Fruit fly (Drosophila melanogaster) whole organism, adult: ENCODE results near the gene rasp.

ENCODE experiments used
- CG11617 ChIP-seq: fragments of 200-800 bp; sonication (Bioruptor generic); optimal IDR thresholded peaks from 2 replicates; lab custom pipeline; 2017; ENCODE audit warnings: mild to moderate bottlenecking, missing biosample characterization, missing genetic modification reagents, missing genetic modification characterization
- CG12768 ChIP-seq: fragments of 200-800 bp; sonication (Bioruptor generic); optimal IDR thresholded peaks from 2 replicates; lab custom pipeline; 2017; ENCODE audit warnings: missing biosample characterization, missing genetic modification characterization, mild to moderate bottlenecking, moderate library complexity, missing genetic modification reagents
- CG14711 ChIP-seq: fragments of 200-800 bp; sonication (Bioruptor generic); optimal IDR thresholded peaks from 2 replicates; lab custom pipeline; 2018; ENCODE audit warnings: missing biosample characterization, mild to moderate bottlenecking, missing genetic modification characterization, moderate library complexity
- CG1620 ChIP-seq: fragments of 200-800 bp; sonication (Bioruptor generic); optimal IDR thresholded peaks from 2 replicates; lab custom pipeline; 2016; ENCODE audit warnings: missing biosample characterization, missing genetic modification characterization
- CG33017 ChIP-seq: fragments of 200-800 bp; sonication (Bioruptor generic); optimal IDR thresholded peaks from 2 replicates; lab custom pipeline; 2018; ENCODE audit warnings: missing biosample characterization, mild to moderate bottlenecking, missing genetic modification characterization, moderate library complexity
- CG5204 ChIP-seq: fragments of 200-800 bp; sonication (Bioruptor generic); optimal IDR thresholded peaks from 2 replicates; lab custom pipeline; 2016; ENCODE audit warnings: missing biosample characterization, missing genetic modification characterization
- CG7045 ChIP-seq: fragments of 200-800 bp; sonication (Bioruptor generic); optimal IDR thresholded peaks from 2 replicates; lab custom pipeline; 2017; ENCODE audit warnings: missing biosample characterization, mild to moderate bottlenecking, missing genetic modification characterization
- CG7101 ChIP-seq: fragments of 200-800 bp; sonication (Bioruptor generic); optimal IDR thresholded peaks from 2 replicates; lab custom pipeline; 2018; ENCODE audit warnings: missing biosample characterization, mild to moderate bottlenecking, missing genetic modification characterization, moderate library complexity
- Clk ChIP-seq: fragments of 200-800 bp; sonication (Bioruptor generic); optimal IDR thresholded peaks from 2 replicates; lab custom pipeline; 2017; ENCODE audit warnings: missing biosample characterization, missing genetic modification characterization
- Crg-1 ChIP-seq: fragments of 200-800 bp; sonication (Bioruptor generic); optimal IDR thresholded peaks from 2 replicates; lab custom pipeline; 2016; ENCODE audit warnings: missing biosample characterization, missing genetic modification characterization
- Hr96 ChIP-seq: fragments of 200-800 bp; sonication (Bioruptor generic); optimal IDR thresholded peaks from 2 replicates; lab custom pipeline; 2016; ENCODE audit warnings: missing biosample characterization, missing genetic modification characterization
- Mnt ChIP-seq: fragments of 200-800 bp; sonication (Bioruptor generic); optimal IDR thresholded peaks from 2 replicates; lab custom pipeline; 2016; ENCODE audit warnings: missing biosample characterization, mild to moderate bottlenecking, missing genetic modification characterization
- bab1 ChIP-seq: fragments of 200-800 bp; sonication (Bioruptor generic); optimal IDR thresholded peaks from 3 replicates; lab custom pipeline; 2019; ENCODE audit warnings: missing biosample characterization, mild to moderate bottlenecking, missing genetic modification characterization, moderate library complexity
- cic ChIP-seq: fragments of 200-800 bp; sonication (Bioruptor generic); optimal IDR thresholded peaks from 2 replicates; lab custom pipeline; 2017; ENCODE audit warnings: missing biosample characterization, mild to moderate bottlenecking, missing genetic modification characterization, moderate library complexity
- cnc ChIP-seq, 2 experiments: fragments of >200 bp; optimal IDR thresholded peaks; 2 replicates each; lab custom pipeline; 2017
- kay ChIP-seq: fragments of 200-800 bp; sonication (Bioruptor generic); peaks from one replicate; lab custom pipeline; 2016; ENCODE audit warnings: missing biosample characterization, missing genetic modification characterization, borderline replicate concordance
- ovo ChIP-seq: fragments of 200-800 bp; sonication (Bioruptor generic); optimal IDR thresholded peaks from 2 replicates; lab custom pipeline; 2016; ENCODE audit warnings: missing biosample characterization, missing genetic modification characterization
- pad ChIP-seq: fragments of 200-800 bp; sonication (Bioruptor generic); optimal IDR thresholded peaks from 3 replicates; lab custom pipeline; 2017; ENCODE audit warnings: missing biosample characterization, missing genetic modification characterization, mild to moderate bottlenecking, moderate library complexity, missing genetic modification reagents
- tj ChIP-seq: fragments of 200-800 bp; sonication (Bioruptor generic); optimal IDR thresholded peaks from 3 replicates; lab custom pipeline; 2017; ENCODE audit warnings: missing biosample characterization, mild to moderate bottlenecking, missing genetic modification characterization, moderate library complexity
- toe ChIP-seq: fragments of 200-800 bp; sonication (Bioruptor generic); optimal IDR thresholded peaks from 2 replicates; lab custom pipeline; 2016; ENCODE audit warnings: missing biosample characterization, missing genetic modification characterization

Gene rasp

DNA sequence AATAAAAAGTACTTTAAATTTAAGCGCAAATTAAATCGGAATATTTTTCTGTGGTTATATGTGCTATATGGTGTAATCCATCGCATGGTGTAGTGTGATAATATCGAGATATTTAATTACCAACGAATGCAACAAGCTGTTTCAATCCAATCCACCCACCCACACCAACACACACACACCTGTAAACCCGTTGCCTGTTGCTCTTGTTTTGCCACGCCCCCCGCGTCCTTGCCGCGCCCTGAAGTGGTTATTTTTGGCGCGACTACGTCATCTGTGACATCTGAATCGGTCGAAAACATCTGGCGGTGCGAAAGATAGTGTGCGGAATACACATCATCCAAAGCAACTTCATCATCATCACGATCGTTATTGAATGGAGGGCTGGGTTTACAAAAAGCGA lies 3.4 kb downstream of the rasp start:
- TF ChIP-seq CG11617 (peak; percentile 1), Crg-1 (GFP tag; lab: Kevin White, UChicago) (no peak)

DNA sequence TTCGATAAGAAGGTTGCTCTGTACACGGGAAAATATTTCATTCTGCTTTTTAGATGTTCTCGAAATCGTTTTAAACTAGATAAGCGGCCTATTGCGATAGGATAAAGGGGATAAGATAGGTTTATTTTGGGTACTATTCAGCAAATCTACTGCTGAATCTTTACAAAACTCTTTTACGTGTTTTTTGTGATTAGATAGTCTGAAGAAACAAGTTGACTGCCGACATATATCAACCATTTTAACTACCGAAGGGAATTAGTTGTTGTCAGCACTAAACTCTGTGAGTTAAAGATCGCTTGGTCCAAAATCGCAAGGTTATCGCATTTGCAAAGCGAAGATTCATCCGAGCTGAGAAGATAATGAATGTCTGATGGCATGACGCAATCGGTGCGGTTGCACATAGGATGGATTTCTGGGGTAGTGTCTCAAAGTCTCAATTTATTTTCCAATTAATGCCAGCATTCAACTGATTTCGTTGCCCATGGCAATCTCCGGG lies 4.3 kb downstream of the rasp start, which contains the start of gene Asciz:
Asciz (minus strand) TSS at position 51 of the 496 bp plus-strand sequence.
- no peak for TF ChIP-seq bab1 (GFP tag; lab: Kevin White, UChicago)
- TF ChIP-seq Clk (GFP tag; lab: Kevin White, UChicago) = no peak
- peak; percentile 14 for TF ChIP-seq CG12768 (GFP tag; lab: Kevin White, UChicago)
- TF ChIP-seq ovo = no peak
- no peak for TF ChIP-seq CG7045

DNA sequence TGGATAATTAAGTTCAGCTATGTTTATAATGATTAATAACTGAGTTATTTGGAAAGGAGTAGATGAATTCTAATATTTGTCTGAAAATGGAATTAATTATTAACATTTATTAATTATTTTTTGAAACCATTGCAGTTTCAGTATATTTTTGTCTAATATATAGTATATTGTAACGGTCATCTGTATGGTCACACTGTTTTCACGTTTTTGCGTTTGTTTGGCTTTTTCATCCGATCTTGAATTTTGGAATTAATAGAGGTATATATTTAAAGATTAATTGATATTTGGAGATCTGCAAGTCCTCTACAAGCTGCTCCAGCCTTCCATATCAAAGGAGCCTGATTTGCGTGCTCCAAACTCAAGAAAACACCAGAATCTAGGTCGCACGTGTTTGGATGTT lies 7.1 kb downstream of the rasp start, which contains the start of the genes CG32278 and CG32281:
CG32278 (plus strand) TSS at position 180 of the 400 bp plus-strand sequence.
CG32281 (plus strand) TSS at position 269 of the 400 bp plus-strand sequence.
- no peak for TF ChIP-seq CG7101
- TF ChIP-seq Mnt (GFP tag; lab: Kevin White, UChicago) = peak; percentile 28

DNA sequence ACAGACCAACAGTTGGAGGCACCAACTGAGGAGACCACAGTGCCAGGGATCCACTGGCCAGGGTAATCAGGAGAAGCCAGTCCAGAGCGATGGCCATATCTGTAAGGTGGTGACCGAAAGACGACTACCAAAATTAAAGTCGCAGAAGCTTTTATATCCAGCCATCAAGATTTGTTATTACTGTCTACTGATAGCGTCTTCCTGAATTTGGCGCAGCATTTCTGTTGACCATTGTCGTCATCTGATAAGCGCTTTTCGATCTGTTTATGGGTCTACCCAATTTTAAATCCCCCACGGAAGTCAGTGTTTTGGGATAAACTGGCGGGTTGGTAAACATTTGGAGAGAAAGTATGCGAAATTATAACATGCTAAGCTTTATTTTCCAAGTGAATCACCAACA lies 10.5 kb downstream of the rasp start, which contains the start of gene CG14963:
CG14963 (minus strand) TSS at position 101 of the 400 bp plus-strand sequence.
- TF ChIP-seq Clk (GFP tag; lab: Kevin White, UChicago) (no peak), tj (no peak), CG5204 (GFP tag; lab: Kevin White, UChicago) (no peak), Hr96 (GFP tag; lab: Kevin White, UChicago) (no peak), kay (GFP tag; lab: Kevin White, UChicago) (no peak), CG7101 (no peak), CG1620 (GFP tag; lab: Kevin White, UChicago) (no peak), CG12768 (GFP tag; lab: Kevin White, UChicago) (no peak), Crg-1 (GFP tag; lab: Kevin White, UChicago) (no peak), cic (GFP tag; lab: Kevin White, UChicago) (no peak), CG14711 (no peak), Mnt (GFP tag; lab: Kevin White, UChicago) (no peak), CG11617 (no peak), CG7045 (no peak), CG33017 (tag; lab: Kevin White, UChicago) (no peak), bab1 (GFP tag; lab: Kevin White, UChicago) (no peak), toe (GFP tag; lab: Kevin White, UChicago) (no peak)

DNA sequence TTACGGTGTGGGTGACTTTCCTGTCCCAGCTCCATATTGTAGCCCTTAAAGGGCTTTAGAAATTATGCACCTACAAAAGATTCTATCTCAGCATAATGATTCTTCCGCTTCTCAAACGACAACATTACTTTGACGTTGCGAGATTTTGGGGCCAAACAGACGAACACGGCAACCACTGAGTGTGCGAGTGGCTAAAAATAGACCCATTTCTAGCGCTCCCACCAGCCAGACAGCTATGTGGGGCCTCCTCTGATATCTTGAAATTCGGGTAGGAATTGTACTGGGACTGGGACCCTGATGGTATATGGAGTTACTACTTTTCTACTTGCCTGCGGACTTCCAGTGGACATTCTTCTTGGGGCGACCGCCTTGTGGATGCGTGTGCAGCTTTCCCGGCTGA lies 15.9 kb downstream of the rasp start:
- TF ChIP-seq bab1 (GFP tag; lab: Kevin White, UChicago) (no peak), Mnt (GFP tag; lab: Kevin White, UChicago) (no peak), CG7101 (no peak), pad (GFP tag; lab: Kevin White, UChicago) (no peak), CG1620 (GFP tag; lab: Kevin White, UChicago) (no peak), CG7045 (no peak), CG11617 (no peak), toe (GFP tag; lab: Kevin White, UChicago) (no peak), CG33017 (tag; lab: Kevin White, UChicago) (no peak)

DNA sequence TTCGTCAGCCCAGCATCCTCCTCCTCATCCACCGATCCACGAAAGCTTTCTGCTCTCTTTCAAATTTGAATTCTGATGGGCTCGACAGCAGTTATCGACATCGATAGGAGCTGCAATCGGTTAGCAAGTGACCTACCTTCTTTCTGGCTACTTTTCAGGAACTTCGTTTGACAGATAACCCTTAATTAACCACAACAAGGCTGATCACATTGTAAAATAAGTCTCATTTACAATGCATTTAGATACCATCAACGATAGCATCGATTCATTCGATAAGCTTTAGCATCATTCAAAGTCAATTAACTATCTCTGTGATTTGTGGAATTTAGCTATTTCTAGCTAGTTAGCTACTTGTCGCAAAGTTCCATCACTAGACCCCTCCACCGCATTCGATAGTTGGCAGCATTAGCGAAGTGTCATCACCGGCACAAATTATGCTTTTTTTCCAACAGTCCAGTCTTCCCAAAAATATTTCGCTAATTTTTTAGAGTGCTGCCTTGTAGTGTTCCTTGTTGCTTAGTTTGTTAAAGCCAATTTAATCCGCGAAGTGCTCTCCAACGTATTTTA lies 16.6 kb downstream of the rasp start, which contains the start of the genes MnM and Girdin:
MnM (minus strand) TSS at position 51 of the 567 bp plus-strand sequence.
Girdin (plus strand) TSS at position 401 of the 567 bp plus-strand sequence.
- TF ChIP-seq pad (GFP tag; lab: Kevin White, UChicago) = peak; percentile 62
- no peak for TF ChIP-seq cnc (optimal IDR thresholded peaks at IDR 0.05; lab: Kevin White, UChicago)
- peak; percentile 31 for TF ChIP-seq tj
- TF ChIP-seq CG11617 = peak; percentile 66
- no peak for TF ChIP-seq CG33017 (tag; lab: Kevin White, UChicago)
- no peak for TF ChIP-seq cic (GFP tag; lab: Kevin White, UChicago)
- peak; percentile 73 for TF ChIP-seq CG1620 (GFP tag; lab: Kevin White, UChicago)
- TF ChIP-seq bab1 (GFP tag; lab: Kevin White, UChicago) = peak; percentile 23
- TF ChIP-seq CG5204 (GFP tag; lab: Kevin White, UChicago) = peak; percentile 62
- peak; percentile 54 for TF ChIP-seq Crg-1 (GFP tag; lab: Kevin White, UChicago)
- peak; percentile 58 for TF ChIP-seq Mnt (GFP tag; lab: Kevin White, UChicago)
- peak; percentile 75 for TF ChIP-seq Hr96 (GFP tag; lab: Kevin White, UChicago)
- peak; percentile 14 for TF ChIP-seq CG14711
- peak; percentile 0 for TF ChIP-seq CG12768 (GFP tag; lab: Kevin White, UChicago)
- no peak for TF ChIP-seq ovo
- peak; percentile 43 for TF ChIP-seq CG7101
- TF ChIP-seq Clk (GFP tag; lab: Kevin White, UChicago) = peak; percentile 9
- peak; percentile 39 for TF ChIP-seq CG7045
- peak; percentile 67 for TF ChIP-seq toe (GFP tag; lab: Kevin White, UChicago)
- no peak for TF ChIP-seq kay (GFP tag; lab: Kevin White, UChicago)

DNA sequence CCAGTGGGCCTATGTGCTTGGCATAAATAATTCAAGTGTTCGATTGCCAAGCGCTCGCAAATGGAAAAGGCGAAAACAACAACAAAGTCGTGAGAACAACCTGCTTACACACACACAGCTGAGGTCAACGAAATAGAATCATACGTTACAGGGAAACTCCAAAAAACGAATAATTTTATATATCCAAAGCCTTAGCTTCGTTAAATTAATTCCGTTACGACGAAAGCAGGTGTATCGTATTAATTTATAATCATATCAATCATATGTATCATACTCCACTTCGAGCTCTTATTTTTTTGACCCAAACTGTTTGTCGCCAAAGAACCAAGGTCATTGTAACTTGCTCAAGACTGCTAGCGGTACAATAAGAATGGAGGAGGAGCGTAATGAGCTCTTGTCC lies 17.5 kb downstream of the rasp start:
- TF ChIP-seq CG14711 = peak; percentile 70
- TF ChIP-seq pad (GFP tag; lab: Kevin White, UChicago) = peak; percentile 36
- no peak for TF ChIP-seq CG5204 (GFP tag; lab: Kevin White, UChicago)
- no peak for TF ChIP-seq cnc (optimal IDR thresholded peaks at IDR 0.05; lab: Kevin White, UChicago)
- TF ChIP-seq toe (GFP tag; lab: Kevin White, UChicago) = peak; percentile 3
- TF ChIP-seq Mnt (GFP tag; lab: Kevin White, UChicago) = no peak
- no peak for TF ChIP-seq ovo
- TF ChIP-seq Crg-1 (GFP tag; lab: Kevin White, UChicago) = peak; percentile 11
- TF ChIP-seq CG7101 = peak; percentile 68
- TF ChIP-seq CG12768 (GFP tag; lab: Kevin White, UChicago) = peak; percentile 18
- TF ChIP-seq CG11617 = peak; percentile 27
- TF ChIP-seq kay (GFP tag; lab: Kevin White, UChicago) = no peak
- peak; percentile 69 for TF ChIP-seq tj
- peak; percentile 47 for TF ChIP-seq CG1620 (GFP tag; lab: Kevin White, UChicago)
- peak; percentile 93 for TF ChIP-seq bab1 (GFP tag; lab: Kevin White, UChicago)
- no peak for TF ChIP-seq cic (GFP tag; lab: Kevin White, UChicago)
- TF ChIP-seq Clk (GFP tag; lab: Kevin White, UChicago) = no peak
- TF ChIP-seq CG7045 = peak; percentile 78
- peak; percentile 36 for TF ChIP-seq Hr96 (GFP tag; lab: Kevin White, UChicago)
- TF ChIP-seq CG33017 (tag; lab: Kevin White, UChicago) = peak; percentile 73
